Worm (Caenorhabditis elegans): ENCODE data around the gene F55A11.6.
A peak's percentile ranks its signal among the peaks of the same experiment; 100 is the strongest.

DNA sequence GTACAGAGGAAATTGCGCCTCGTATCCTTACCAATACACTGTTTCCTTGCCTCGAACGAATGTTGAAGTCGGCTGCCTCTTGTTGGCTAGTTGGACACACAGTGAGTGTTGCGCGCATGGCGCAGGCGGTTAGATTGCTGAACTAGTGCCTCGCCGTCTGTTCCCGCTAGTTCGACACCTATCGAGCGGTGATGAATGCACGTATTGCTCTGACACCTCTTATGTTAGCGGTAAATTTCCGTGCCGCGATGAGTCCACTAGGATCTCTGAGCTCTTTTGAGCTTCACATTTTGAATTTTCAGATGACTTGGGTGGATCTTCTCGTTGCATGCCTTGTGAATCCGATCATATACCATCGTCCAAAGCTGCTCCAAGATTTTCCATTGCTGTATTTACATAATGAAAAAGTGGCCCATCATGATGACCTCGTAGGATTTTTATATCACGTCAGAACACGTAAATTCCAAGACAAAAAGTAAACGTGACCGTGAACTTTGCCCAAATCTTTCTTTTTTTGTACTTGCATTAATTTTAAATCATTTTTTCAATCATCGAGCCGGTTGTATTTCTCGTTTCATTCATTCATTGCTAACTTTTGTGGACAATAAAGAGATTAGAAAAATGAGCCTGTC, 6.3 kb downstream of the F55A11.6 start, which contains the start of gene F55A11.11:
- TF ChIP-seq B0310.2 (tag; optimal IDR thresholded peaks at IDR 0.05) (peak; percentile 94), ama-1 (optimal IDR thresholded peaks at IDR 0.05) (no peak), ets-7 (tag; optimal IDR thresholded peaks at IDR 0.05) (peak; percentile 80), flt-1 (GFP tag; IDR thresholded peaks at IDR 0.05) (peak; percentile 95), ceh-13 (GFP tag; optimal IDR thresholded peaks at IDR 0.05) (peak; percentile 94)

Measured in whole organism, early embryonic.